Worm (Caenorhabditis elegans): Measurements from ENCODE around the gene acr-25.

ce11 chrIV:6426089-6426715, 37.9 kb upstream of the acr-25 start, which contains the start of gene acp-6:
- TF ChIP-seq nhr-12 (tag; optimal IDR thresholded peaks at IDR 0.05), result no peak
- TF ChIP-seq xbp-1 (tag; optimal IDR thresholded peaks at IDR 0.05), result no peak
- no peak for TF ChIP-seq F16B12.6 (tag; optimal IDR thresholded peaks at IDR 0.05)
- TF ChIP-seq mdl-1 (tag; optimal IDR thresholded peaks at IDR 0.05), result no peak
- TF ChIP-seq elt-2 (tag; optimal IDR thresholded peaks at IDR 0.05), result no peak
- TF ChIP-seq alr-1 (tag; optimal IDR thresholded peaks at IDR 0.05; ENCODE audit: borderline replicate concordance), result no peak
